Fruit fly (Drosophila melanogaster): ENCODE measurements around the gene topi.

The topi gene

dm6 chr3R:9791177-9791806, 16.4 kb downstream of the topi start, which contains the start of the genes CG12945 and CG8507:
Gene CG12945 (minus strand): TSS chr3R:9791221.
Gene CG8507 (plus strand): TSS chr3R:9791483.
- TF ChIP-seq CTCF (optimal IDR thresholded peaks at IDR 0.05) (no peak), CG8478 (optimal IDR thresholded peaks at IDR 0.05) (no peak)

dm6 chr3R:9793018-9793417, 18.1 kb downstream of the topi start, which contains the start of gene CG8516:
Gene CG8516 (plus strand): TSS chr3R:9793295.
- no peak for TF ChIP-seq CG8478 (optimal IDR thresholded peaks at IDR 0.05)
- no peak for TF ChIP-seq CTCF (optimal IDR thresholded peaks at IDR 0.05)

- TF ChIP-seq CG8478 (optimal IDR thresholded peaks at IDR 0.05) = no peak
- no peak for TF ChIP-seq CTCF (optimal IDR thresholded peaks at IDR 0.05)
These were observed 25.9 kb downstream of the topi start, which contains the start of the genes CG9467 and CG8526 for dm6 chr3R:9800644-9801330. Gene CG9467 (minus strand): TSS chr3R:9801026. Gene CG8526 (plus strand): TSS chr3R:9801280.

dm6 chr3R:9808946-9809545, 34.1 kb downstream of the topi start, which contains the start of gene FBXO11:
Gene FBXO11 (minus strand): TSS chr3R:9809368.
- TF ChIP-seq CTCF (optimal IDR thresholded peaks at IDR 0.05) (no peak), CG8478 (optimal IDR thresholded peaks at IDR 0.05) (no peak)

- TF ChIP-seq CTCF (optimal IDR thresholded peaks at IDR 0.05) = no peak
These were observed 37.5 kb downstream of the topi start, which contains the start of gene CG8534 for dm6 chr3R:9812447-9812846. Gene CG8534 (plus strand): TSS chr3R:9812747.

- TF ChIP-seq CTCF (optimal IDR thresholded peaks at IDR 0.05) (no peak), CG8478 (optimal IDR thresholded peaks at IDR 0.05) (no peak)
These were observed 38.9 kb downstream of the topi start, which contains the start of gene eloF for dm6 chr3R:9813861-9814260. Gene eloF (plus strand): TSS chr3R:9814161.

dm6 chr3R:9816879-9817278, 42.0 kb downstream of the topi start, which contains the start of gene CG16904:
Gene CG16904 (minus strand): TSS chr3R:9816979.
- TF ChIP-seq CTCF (optimal IDR thresholded peaks at IDR 0.05) = no peak
- no peak for TF ChIP-seq CG8478 (optimal IDR thresholded peaks at IDR 0.05)

dm6 chr3R:9818295-9818694, 43.4 kb downstream of the topi start, which contains the start of gene CG9459:
Gene CG9459 (minus strand): TSS chr3R:9818395.
- TF ChIP-seq CG8478 (optimal IDR thresholded peaks at IDR 0.05) (no peak), CTCF (optimal IDR thresholded peaks at IDR 0.05) (no peak)

- TF ChIP-seq CG8478 (optimal IDR thresholded peaks at IDR 0.05) = no peak
- TF ChIP-seq CTCF (optimal IDR thresholded peaks at IDR 0.05) = no peak
These were observed 44.9 kb downstream of the topi start, which contains the start of gene CG9458 for dm6 chr3R:9819777-9820176. Gene CG9458 (minus strand): TSS chr3R:9819877.

- TF ChIP-seq CG8478 (optimal IDR thresholded peaks at IDR 0.05) = no peak
- TF ChIP-seq CTCF (optimal IDR thresholded peaks at IDR 0.05) = no peak
These were observed 46.2 kb downstream of the topi start, which contains the start of gene CG42857 for dm6 chr3R:9821091-9821490. Gene CG42857 (minus strand): TSS chr3R:9821191.

- TF ChIP-seq CG8478 (optimal IDR thresholded peaks at IDR 0.05) (no peak), CTCF (optimal IDR thresholded peaks at IDR 0.05) (no peak)
These were observed 48.8 kb downstream of the topi start, which contains the start of gene CG34302 for dm6 chr3R:9823723-9824122. Gene CG34302 (minus strand): TSS chr3R:9823823.
